Worm (Caenorhabditis elegans) whole organism, young adult: ENCODE measurements around the gene T04A6.2.

Experiments
- B0019.2 ChIP-seq: fragments of 200-800 bp; sonication (Bioruptor generic); conservative IDR thresholded peaks from 2 replicates; pipeline ENCODE4 v1.3.6; 2022; ENCODE audit warnings: missing genetic modification reagents, missing genetic modification characterization, missing compliant biosample characterization
- F22D6.2 ChIP-seq: sonication (generic microtip); optimal IDR thresholded peaks from 2 replicates; lab custom pipeline; 2016; ENCODE audit warnings: mild to moderate bottlenecking, missing genetic modification characterization, missing compliant biosample characterization
- F52B5.7 ChIP-seq: sonication (generic microtip); optimal IDR thresholded peaks from 2 replicates; lab custom pipeline; 2016; ENCODE audit warnings: mild to moderate bottlenecking, missing genetic modification characterization, missing compliant biosample characterization
- F55B11.4 ChIP-seq: sonication (generic microtip); optimal IDR thresholded peaks from 2 replicates; lab custom pipeline; 2016; ENCODE audit warnings: missing compliant biosample characterization, missing genetic modification characterization, borderline replicate concordance; ENCODE audit not compliant: insufficient read depth
- F57A8.1 ChIP-seq: fragments of 200-800 bp; sonication (Bioruptor generic); optimal IDR thresholded peaks from 2 replicates; lab custom pipeline; 2018; ENCODE audit warnings: mild to moderate bottlenecking, missing genetic modification characterization, moderate library complexity, missing compliant biosample characterization
- F57C9.4 ChIP-seq: sonication (generic microtip); optimal IDR thresholded peaks from 2 replicates; lab custom pipeline; 2017; ENCODE audit warnings: mild to moderate bottlenecking, missing genetic modification characterization, missing compliant biosample characterization
- K12H6.12 ChIP-seq: fragments of 200-800 bp; sonication (Bioruptor generic); optimal IDR thresholded peaks from 2 replicates; lab custom pipeline; 2018; ENCODE audit warnings: mild to moderate bottlenecking, missing genetic modification characterization, missing compliant biosample characterization
- Y53G8AR.9 ChIP-seq: fragments of 200-800 bp; sonication (Bioruptor generic); conservative IDR thresholded peaks from 2 replicates; pipeline ENCODE4 v1.3.6; 2022; ENCODE audit warnings: missing genetic modification reagents, missing genetic modification characterization, missing compliant biosample characterization
- Y56A3A.18 ChIP-seq: fragments of 200-800 bp; sonication (Bioruptor generic); IDR thresholded peaks from 2 replicates; pipeline ENCODE4 v1.3.6; 2022; ENCODE audit warnings: missing genetic modification reagents, missing genetic modification characterization, missing compliant biosample characterization
- Y95B8A.8 ChIP-seq: fragments of 200-800 bp; sonication (Bioruptor generic); IDR thresholded peaks from 2 replicates; pipeline ENCODE4 v1.3.6; 2022; ENCODE audit warnings: missing genetic modification reagents, missing genetic modification characterization, missing compliant biosample characterization
- aptf-2 ChIP-seq: fragments of 200-800 bp; sonication (Bioruptor generic); conservative IDR thresholded peaks from 2 replicates; pipeline ENCODE4 v1.3.6; 2022; ENCODE audit warnings: missing genetic modification reagents, missing genetic modification characterization, missing compliant biosample characterization
- attf-5 ChIP-seq: fragments of 200-800 bp; sonication (Bioruptor generic); optimal IDR thresholded peaks from 2 replicates; lab custom pipeline; 2018; ENCODE audit warnings: mild to moderate bottlenecking, missing genetic modification characterization, missing compliant biosample characterization
- attf-6 ChIP-seq: fragments of 200-800 bp; sonication (Bioruptor generic); IDR thresholded peaks from 2 replicates; pipeline ENCODE4 v1.3.6; 2022; ENCODE audit warnings: missing genetic modification reagents, missing genetic modification characterization, missing compliant biosample characterization
- bed-1 ChIP-seq: fragments of 200-800 bp; sonication (Bioruptor generic); IDR thresholded peaks from 2 replicates; pipeline ENCODE4 v1.3.6; 2022; ENCODE audit warnings: missing genetic modification reagents, missing genetic modification characterization, missing compliant biosample characterization
- cebp-1 ChIP-seq, 2 experiments: fragments of 200-800 bp in 1 of 2; sonication (Bioruptor generic) in 1 of 2; sonication (generic microtip) in 1 of 2; IDR thresholded peaks in 1 of 2; optimal IDR thresholded peaks in 1 of 2; 2 replicates each; pipeline versions ENCODE4 v1.3.6 to Lab custom; 2017 to 2022; ENCODE audit warnings: missing compliant biosample characterization in 2 of 2, missing genetic modification characterization in 2 of 2, mild to moderate bottlenecking in 1 of 2, missing genetic modification reagents in 1 of 2, moderate library complexity in 1 of 2
- ceh-40 ChIP-seq: fragments of 200-800 bp; sonication (Bioruptor generic); IDR thresholded peaks from 2 replicates; pipeline ENCODE4 v1.3.6; 2022; ENCODE audit warnings: missing genetic modification characterization, missing compliant biosample characterization
- ceh-79 ChIP-seq: sonication (generic microtip); optimal IDR thresholded peaks from 2 replicates; lab custom pipeline; 2017; ENCODE audit warnings: mild to moderate bottlenecking, missing genetic modification characterization, missing compliant biosample characterization
- chd-7 ChIP-seq: sonication (generic microtip); optimal IDR thresholded peaks from 2 replicates; lab custom pipeline; 2016; ENCODE audit warnings: mild to moderate bottlenecking, missing genetic modification characterization, moderate library complexity, missing compliant biosample characterization
- dpff-1 ChIP-seq: sonication (generic microtip); optimal IDR thresholded peaks from 2 replicates; lab custom pipeline; 2017; ENCODE audit warnings: mild to moderate bottlenecking, missing genetic modification characterization, missing compliant biosample characterization
- egrh-3 ChIP-seq: fragments of 200-800 bp; sonication (Bioruptor generic); IDR thresholded peaks from 2 replicates; pipeline ENCODE4 v1.3.6; 2022; ENCODE audit warnings: missing genetic modification reagents, missing genetic modification characterization, missing compliant biosample characterization
- him-1 ChIP-seq: sonication (generic microtip); optimal IDR thresholded peaks from 2 replicates; lab custom pipeline; 2016; ENCODE audit warnings: missing genotype, missing genetic modification reagents, missing genetic modification characterization, missing compliant biosample characterization
- hmg-1.2 ChIP-seq: fragments of 200-800 bp; sonication (Bioruptor generic); IDR thresholded peaks from 2 replicates; pipeline ENCODE4 v1.3.6; 2022; ENCODE audit warnings: missing genetic modification reagents, missing genetic modification characterization, missing compliant biosample characterization
- hmg-20 ChIP-seq: fragments of 200-800 bp; sonication (Bioruptor generic); IDR thresholded peaks from 2 replicates; pipeline ENCODE4 v1.3.6; 2022; ENCODE audit warnings: missing genetic modification reagents, missing genetic modification characterization, missing compliant biosample characterization
- hrde-1 ChIP-seq: sonication (generic microtip); optimal IDR thresholded peaks from 2 replicates; lab custom pipeline; 2016; ENCODE audit warnings: missing genetic modification characterization, mild to moderate bottlenecking, missing compliant biosample characterization, moderate library complexity, missing genotype, missing genetic modification reagents, borderline replicate concordance
- lag-1 ChIP-seq: fragments of 200-800 bp; sonication (Bioruptor generic); IDR thresholded peaks from 2 replicates; pipeline ENCODE4 v1.3.6; 2022; ENCODE audit warnings: missing genetic modification reagents, missing genetic modification characterization, missing compliant biosample characterization
- let-607 ChIP-seq, 2 experiments: fragments of 200-800 bp in 1 of 2; sonication (Bioruptor generic) in 1 of 2; sonication (generic microtip) in 1 of 2; optimal IDR thresholded peaks; 2 replicates each; lab custom pipeline; 2016 to 2018; ENCODE audit warnings: mild to moderate bottlenecking in 2 of 2, missing compliant biosample characterization in 2 of 2, missing genetic modification characterization in 2 of 2, moderate library complexity in 2 of 2, missing genotype in 1 of 2
- lin-35 ChIP-seq, 3 experiments: fragments of 150-350 bp in 2 of 3; sonication (generic microtip) in 1 of 3; optimal IDR thresholded peaks; 2 replicates each; lab custom pipeline; 2014 to 2018; ENCODE audit warnings: missing biosample characterization in 3 of 3, missing genetic modification characterization in 3 of 3, missing genetic modification reagents in 3 of 3
- lir-1 ChIP-seq: fragments of 200-800 bp; sonication (Bioruptor generic); conservative IDR thresholded peaks from 2 replicates; pipeline ENCODE4 v1.3.6; 2022; ENCODE audit warnings: missing genetic modification reagents, missing genetic modification characterization, missing compliant biosample characterization
- lsy-27 ChIP-seq: sonication (generic microtip); optimal IDR thresholded peaks from 2 replicates; lab custom pipeline; 2017; ENCODE audit warnings: missing genetic modification characterization, mild to moderate bottlenecking, missing compliant biosample characterization, antibody characterized with exemption, missing genotype, borderline replicate concordance; ENCODE audit not compliant: insufficient read depth
- madf-3 ChIP-seq: fragments of 200-800 bp; sonication (Bioruptor generic); IDR thresholded peaks from 2 replicates; pipeline ENCODE4 v1.3.6; 2022; ENCODE audit warnings: missing genetic modification reagents, missing genetic modification characterization, missing compliant biosample characterization
- madf-6 ChIP-seq: fragments of 200-800 bp; sonication (Bioruptor generic); IDR thresholded peaks from 2 replicates; pipeline ENCODE4 v1.3.6; 2022; ENCODE audit warnings: missing genetic modification reagents, missing genetic modification characterization, missing compliant biosample characterization
- madf-8 ChIP-seq: fragments of 200-800 bp; sonication (Bioruptor generic); conservative IDR thresholded peaks from 2 replicates; pipeline ENCODE4 v1.3.6; 2022; ENCODE audit warnings: missing genetic modification reagents, missing genetic modification characterization, missing compliant biosample characterization
- mxl-1 ChIP-seq: sonication (generic microtip); optimal IDR thresholded peaks from 2 replicates; lab custom pipeline; 2016; ENCODE audit warnings: missing genetic modification characterization, missing compliant biosample characterization
- nhr-120 ChIP-seq: fragments of 200-800 bp; sonication (Bioruptor generic); IDR thresholded peaks from 2 replicates; pipeline ENCODE4 v1.3.6; 2022; ENCODE audit warnings: missing genetic modification characterization, missing compliant biosample characterization
- nhr-179 ChIP-seq: sonication (generic microtip); optimal IDR thresholded peaks from 2 replicates; lab custom pipeline; 2016; ENCODE audit warnings: mild to moderate bottlenecking, missing genetic modification characterization, missing compliant biosample characterization
- nhr-80 ChIP-seq: sonication (generic microtip); optimal IDR thresholded peaks from 2 replicates; lab custom pipeline; 2016; ENCODE audit warnings: missing genetic modification characterization, missing compliant biosample characterization
- nhr-90 ChIP-seq: sonication (generic microtip); optimal IDR thresholded peaks from 2 replicates; lab custom pipeline; 2016; ENCODE audit warnings: missing genotype, mild to moderate bottlenecking, missing genetic modification characterization, missing compliant biosample characterization
- pbrm-1 ChIP-seq: fragments of 200-800 bp; sonication (Bioruptor generic); IDR thresholded peaks from 2 replicates; pipeline ENCODE4 v1.3.6; 2022; ENCODE audit warnings: missing genetic modification reagents, missing genetic modification characterization, missing compliant biosample characterization
- sea-2 ChIP-seq: fragments of 200-800 bp; sonication (Bioruptor generic); IDR thresholded peaks from 2 replicates; pipeline ENCODE4 v1.3.6; 2022; ENCODE audit warnings: missing genetic modification characterization, missing compliant biosample characterization
- snpc-3.4 ChIP-seq: sonication (generic microtip); optimal IDR thresholded peaks from 2 replicates; lab custom pipeline; 2017; ENCODE audit warnings: missing genetic modification characterization, mild to moderate bottlenecking, missing compliant biosample characterization, antibody characterized with exemption, moderate library complexity, missing genotype, missing genetic modification reagents
- somi-1 ChIP-seq: fragments of 200-800 bp; sonication (Bioruptor generic); optimal IDR thresholded peaks from 2 replicates; lab custom pipeline; 2018; ENCODE audit warnings: mild to moderate bottlenecking, missing genetic modification characterization, missing compliant biosample characterization
- sptf-2 ChIP-seq: fragments of 200-800 bp; sonication (Bioruptor generic); optimal IDR thresholded peaks from 2 replicates; lab custom pipeline; 2018; ENCODE audit warnings: mild to moderate bottlenecking, missing genetic modification characterization, missing compliant biosample characterization
- tbp1 ChIP-seq: fragments of 200-800 bp; sonication (Bioruptor generic); optimal IDR thresholded peaks from 2 replicates; lab custom pipeline; 2018; ENCODE audit warnings: mild to moderate bottlenecking, missing genetic modification characterization, missing compliant biosample characterization
- unc-62 ChIP-seq: fragments of 150-350 bp; optimal IDR thresholded peaks from 2 replicates; lab custom pipeline; 2014; ENCODE audit warnings: missing biosample characterization, missing genetic modification reagents, missing genetic modification characterization
- zim-3 ChIP-seq: sonication (generic microtip); optimal IDR thresholded peaks from 2 replicates; lab custom pipeline; 2017; ENCODE audit warnings: mild to moderate bottlenecking, missing genetic modification characterization, moderate library complexity, missing compliant biosample characterization
- ztf-28 ChIP-seq: fragments of 200-800 bp; sonication (Bioruptor generic); IDR thresholded peaks from 2 replicates; pipeline ENCODE4 v1.3.6; 2022; ENCODE audit warnings: missing genetic modification reagents, missing genetic modification characterization, missing compliant biosample characterization

T04A6.2 gene

ce11 chrIII:7570083-7570695 lies 44.4 kb upstream of the T04A6.2 start, which contains the start of gene R13A5.7 (continued):
- TF ChIP-seq lin-35 (GFP tag; optimal IDR thresholded peaks at IDR 0.05; lab: Kevin White, UChicago), result peak in 1 of 3 experiments; percentile 62
- TF ChIP-seq F52B5.7, result peak; percentile 6
- no peak for TF ChIP-seq Y56A3A.18 (GFP tag; lab: Robert Waterston, UW)
- TF ChIP-seq tbp1 (GFP tag; lab: Kevin White, UChicago), result peak; percentile 36
- peak; percentile 42; the same call in 1 of the 2 replicates for TF ChIP-seq egrh-3
- TF ChIP-seq somi-1, result peak; percentile 25
- peak; percentile 69 for TF ChIP-seq chd-7 (tag; lab: Kevin White, UChicago)
- TF ChIP-seq K12H6.12, result peak; percentile 64
- no peak for TF ChIP-seq B0019.2 (GFP tag; lab: Robert Waterston, UW)
- peak; percentile 85 for TF ChIP-seq attf-5
- TF ChIP-seq F57C9.4, result no peak
- TF ChIP-seq nhr-90 (tag; lab: Kevin White, UChicago), result peak; percentile 36
- TF ChIP-seq madf-6 (GFP tag; lab: Robert Waterston, UW), result 0 out of 2 replicates have a peak, but pooled peaks have one; percentile 26
- 0 out of 2 replicates have a peak, but pooled peaks have one; percentile 47 for TF ChIP-seq aptf-2
- peak; percentile 46; the same call in 1 of the 2 replicates for TF ChIP-seq pbrm-1
- no peak for TF ChIP-seq nhr-120 (GFP tag; lab: Robert Waterston, UW)
- TF ChIP-seq nhr-80 (tag; lab: Kevin White, UChicago), result peak; percentile 97
- TF ChIP-seq hmg-20 (GFP tag; lab: Robert Waterston, UW), result 0 out of 2 replicates have a peak, but pooled peaks have one; percentile 3
- peak; percentile 10 for TF ChIP-seq unc-62 (GFP tag; lab: Kevin White, UChicago)

- TF ChIP-seq sea-2 (GFP tag; lab: Robert Waterston, UW) (no peak), lsy-27 (tag; lab: Kevin White, UChicago) (no peak), Y53G8AR.9 (GFP tag; lab: Robert Waterston, UW) (no peak), nhr-179 (tag; lab: Kevin White, UChicago) (no peak), cebp-1 (GFP tag; IDR thresholded peaks at IDR 0.05; lab: Robert Waterston, UW) (no peak), cebp-1 (tag; optimal IDR thresholded peaks at IDR 0.05; lab: Kevin White, UChicago) (no peak), zim-3 (tag; lab: Kevin White, UChicago) (no peak), him-1 (tag; lab: Kevin White, UChicago) (peak; percentile 51), let-607 (tag; optimal IDR thresholded peaks at IDR 0.05; lab: Kevin White, UChicago) (no peak), attf-6 (no peak), madf-3 (0 out of 2 replicates have a peak, but pooled peaks have one; percentile 31), F57C9.4 (no peak), nhr-120 (GFP tag; lab: Robert Waterston, UW) (no peak), F55B11.4 (tag; lab: Kevin White, UChicago) (no peak), F22D6.2 (tag; lab: Kevin White, UChicago) (no peak), ceh-79 (tag; lab: Kevin White, UChicago) (no peak), ceh-40 (GFP tag; lab: Robert Waterston, UW) (no peak), madf-8 (GFP tag; lab: Robert Waterston, UW) (no peak), hrde-1 (peak; percentile 76), bed-1 (no peak), Y95B8A.8 (no peak), lag-1 (GFP tag; lab: Robert Waterston, UW) (no peak), dpff-1 (no peak), lir-1 (no peak), mxl-1 (tag; lab: Kevin White, UChicago) (no peak), hmg-1.2 (GFP tag; lab: Robert Waterston, UW) (no peak), snpc-3.4 (peak; percentile 13), sptf-2 (GFP tag; lab: Kevin White, UChicago) (no peak), F57A8.1 (GFP tag; lab: Kevin White, UChicago) (no peak), ztf-28 (no peak)
Observed at ce11 chrIII:7571726-7572125, 42.9 kb upstream of the T04A6.2 start.
